Worm (Caenorhabditis elegans): ENCODE measurements around the gene mig-2.

The mig-2 gene

ce11 chrX:11546445-11547275 lies 1.7 kb upstream of the mig-2 start, which contains the start of gene selt-1.1 (continued):
- peak in 1 of 2 experiments; percentile 19 for TF ChIP-seq unc-62 (GFP tag; optimal IDR thresholded peaks at IDR 0.05 in 1 of 2)
- no peak for TF ChIP-seq unc-62 (tag; optimal IDR thresholded peaks at IDR 0.05)
- TF ChIP-seq pha-4 (GFP tag; IDR thresholded peaks at IDR 0.05): no peak
- no peak for TF ChIP-seq pha-4 (tag; optimal IDR thresholded peaks at IDR 0.05)
- peak; percentile 44 for TF ChIP-seq F10B5.3 (tag; optimal IDR thresholded peaks at IDR 0.05)
- TF ChIP-seq rbr-2 (tag; optimal IDR thresholded peaks at IDR 0.05): peak; percentile 67
- TF ChIP-seq mxl-2 (GFP tag; conservative IDR thresholded peaks at IDR 0.05): no peak
- no peak for TF ChIP-seq dmd-8 (GFP tag; IDR thresholded peaks at IDR 0.05)
- TF ChIP-seq ama-1 (optimal IDR thresholded peaks at IDR 0.05): no peak
- peak; percentile 77 for TF ChIP-seq mxl-3 (GFP tag; optimal IDR thresholded peaks at IDR 0.05)
- peak; percentile 51 for TF ChIP-seq hlh-30 (tag; optimal IDR thresholded peaks at IDR 0.05; ENCODE audit: insufficient read depth)
- TF ChIP-seq lin-13 (GFP tag; optimal IDR thresholded peaks at IDR 0.05): peak; percentile 68
- no peak for TF ChIP-seq egl-27 (tag; optimal IDR thresholded peaks at IDR 0.05)
- peak; percentile 22 for TF ChIP-seq pqm-1 (tag; optimal IDR thresholded peaks at IDR 0.05)
- peak; percentile 42; the same call in 1 of the 2 replicates for TF ChIP-seq T26A8.4 (GFP tag; IDR thresholded peaks at IDR 0.05)
- 0 out of 2 replicates have a peak, but pooled peaks have one; percentile 32 for TF ChIP-seq ceh-20 (GFP tag; IDR thresholded peaks at IDR 0.05)
- peak; percentile 86 for TF ChIP-seq hlh-11 (tag; optimal IDR thresholded peaks at IDR 0.05)
- TF ChIP-seq nhr-76 (tag; optimal IDR thresholded peaks at IDR 0.05): no peak
- no peak for TF ChIP-seq nhr-10 (tag; optimal IDR thresholded peaks at IDR 0.05)
- TF ChIP-seq F26F4.8 (GFP tag; conservative IDR thresholded peaks at IDR 0.05): no peak
- no peak for TF ChIP-seq php-3 (GFP tag; IDR thresholded peaks at IDR 0.05)
- TF ChIP-seq madf-9 (GFP tag; conservative IDR thresholded peaks at IDR 0.05): 0 out of 2 replicates have a peak, but pooled peaks have one; percentile 52
- TF ChIP-seq skn-1 (tag; optimal IDR thresholded peaks at IDR 0.05): no peak
- TF ChIP-seq zip-11 (GFP tag; IDR thresholded peaks at IDR 0.05): no peak
- no peak for TF ChIP-seq ces-1 (GFP tag; optimal IDR thresholded peaks at IDR 0.05)
- no peak for TF ChIP-seq ceh-82 (tag; optimal IDR thresholded peaks at IDR 0.05)
- no peak for TF ChIP-seq gei-8 (GFP tag; optimal IDR thresholded peaks at IDR 0.05)
- no peak for TF ChIP-seq T20F7.1 (GFP tag; optimal IDR thresholded peaks at IDR 0.05)
- peak; percentile 40 for TF ChIP-seq duxl-1 (tag; optimal IDR thresholded peaks at IDR 0.05; ENCODE audit: poor library complexity)
- TF ChIP-seq egl-43 (GFP tag; IDR thresholded peaks at IDR 0.05): no peak
- TF ChIP-seq daf-16 (GFP tag; optimal IDR thresholded peaks at IDR 0.05): no peak
- TF ChIP-seq daf-16 (tag; optimal IDR thresholded peaks at IDR 0.05): peak; percentile 73
- peak; percentile 86 for TF ChIP-seq nhr-28 (tag; optimal IDR thresholded peaks at IDR 0.05)
- TF ChIP-seq mep-1 (tag; optimal IDR thresholded peaks at IDR 0.05): peak; percentile 84
- TF ChIP-seq set-16 (GFP tag; IDR thresholded peaks at IDR 0.05): no peak
- no peak for TF ChIP-seq ceh-32 (tag; optimal IDR thresholded peaks at IDR 0.05; ENCODE audit: poor library complexity)
- no peak for TF ChIP-seq daf-12 (tag; optimal IDR thresholded peaks at IDR 0.05)
- TF ChIP-seq lsy-2 (tag; optimal IDR thresholded peaks at IDR 0.05): peak in 1 of 2 experiments; percentile 33
- no peak for TF ChIP-seq F49E8.2 (tag; optimal IDR thresholded peaks at IDR 0.05; ENCODE audit: borderline replicate concordance)
- no peak for TF ChIP-seq ctbp-1 (GFP tag; IDR thresholded peaks at IDR 0.05)
- no peak for TF ChIP-seq R02D3.7 (tag; optimal IDR thresholded peaks at IDR 0.05)
- TF ChIP-seq sdz-12 (GFP tag; optimal IDR thresholded peaks at IDR 0.05): no peak
- peak; percentile 83 for TF ChIP-seq dve-1 (tag; optimal IDR thresholded peaks at IDR 0.05; ENCODE audit: insufficient read depth)
- TF ChIP-seq lin-38 (GFP tag; IDR thresholded peaks at IDR 0.05): no peak
- no peak for TF ChIP-seq F37D6.2 (tag; optimal IDR thresholded peaks at IDR 0.05)
